Fruit fly (Drosophila melanogaster): Measurements from ENCODE around the gene CG13312.
A peak's percentile ranks its signal among the peaks of the same experiment; 100 is the strongest.

The CG13312 gene

DNA sequence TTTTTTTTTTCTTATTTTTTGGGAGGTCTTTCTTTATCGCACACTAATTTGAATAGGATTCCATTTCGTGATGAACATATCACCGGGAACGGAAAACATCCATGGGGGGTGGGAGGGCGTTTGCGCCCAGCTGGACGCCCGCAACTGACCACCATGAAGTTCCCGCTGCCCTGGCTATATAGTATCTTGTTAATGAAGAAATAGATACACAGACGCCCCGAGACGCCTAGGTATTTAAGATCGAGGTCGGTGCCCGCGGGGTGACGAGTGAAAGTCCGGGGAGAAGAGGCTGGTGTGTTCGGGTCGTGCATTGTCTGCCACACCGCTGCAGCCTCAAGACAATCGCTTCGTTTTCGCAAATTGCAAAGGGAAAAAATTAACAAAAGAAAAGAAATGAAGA, 19.0 kb upstream of the CG13312 start:
- no peak for TF ChIP-seq psq (GFP tag; optimal IDR thresholded peaks at IDR 0.05)
- TF ChIP-seq Vsx2 (GFP tag; optimal IDR thresholded peaks at IDR 0.05; ENCODE audit: partially characterized antibody): no peak
- TF ChIP-seq pan (optimal IDR thresholded peaks at IDR 0.05): no peak
- TF ChIP-seq sv (GFP tag; optimal IDR thresholded peaks at IDR 0.05): no peak
- TF ChIP-seq usp (GFP tag; optimal IDR thresholded peaks at IDR 0.05): no peak
- no peak for TF ChIP-seq OdsH (GFP tag; optimal IDR thresholded peaks at IDR 0.05)
- TF ChIP-seq brk (GFP tag; optimal IDR thresholded peaks at IDR 0.05): no peak
- TF ChIP-seq woc (GFP tag; optimal IDR thresholded peaks at IDR 0.05): no peak
- no peak for TF ChIP-seq N (GFP tag; optimal IDR thresholded peaks at IDR 0.05)
- TF ChIP-seq br (GFP tag; optimal IDR thresholded peaks at IDR 0.05): no peak
- TF ChIP-seq rgr (GFP tag; optimal IDR thresholded peaks at IDR 0.05): no peak
- no peak for TF ChIP-seq jim (GFP tag; optimal IDR thresholded peaks at IDR 0.05)
- TF ChIP-seq Dfd (GFP tag; optimal IDR thresholded peaks at IDR 0.05): no peak
- TF ChIP-seq fru (GFP tag; optimal IDR thresholded peaks at IDR 0.05): no peak

dm6 chr3L:8825560-8825959, 18.5 kb upstream of the CG13312 start:
- no peak for TF ChIP-seq Hr83 (GFP tag; optimal IDR thresholded peaks at IDR 0.05; ENCODE audit: poor library complexity, severe bottlenecking)
- TF ChIP-seq woc (GFP tag; optimal IDR thresholded peaks at IDR 0.05): peak; percentile 2
- no peak for TF ChIP-seq jim (GFP tag; optimal IDR thresholded peaks at IDR 0.05)
- TF ChIP-seq sage (GFP tag; optimal IDR thresholded peaks at IDR 0.05): peak; percentile 55
- no peak for TF ChIP-seq usp (GFP tag; optimal IDR thresholded peaks at IDR 0.05)
- TF ChIP-seq Dif (GFP tag; optimal IDR thresholded peaks at IDR 0.05; ENCODE audit: partially characterized antibody): no peak
- no peak for TF ChIP-seq brk (GFP tag; optimal IDR thresholded peaks at IDR 0.05)
- peak; percentile 35 for TF ChIP-seq Rel (GFP tag; optimal IDR thresholded peaks at IDR 0.05)
- no peak for TF ChIP-seq Rel (tag; optimal IDR thresholded peaks at IDR 0.05)
- TF ChIP-seq psq (GFP tag; optimal IDR thresholded peaks at IDR 0.05): peak; percentile 50
- no peak for TF ChIP-seq CG9705 (GFP tag; optimal IDR thresholded peaks at IDR 0.05)
- TF ChIP-seq N (GFP tag; optimal IDR thresholded peaks at IDR 0.05): no peak
- TF ChIP-seq dl (GFP tag; optimal IDR thresholded peaks at IDR 0.05; ENCODE audit: insufficient read depth in 1 of 2, partially characterized antibody in 2 of 2): no peak
- TF ChIP-seq dmrt93B (GFP tag; optimal IDR thresholded peaks at IDR 0.05): no peak
- no peak for TF ChIP-seq rgr (GFP tag; optimal IDR thresholded peaks at IDR 0.05)
- no peak for TF ChIP-seq Mio (GFP tag; optimal IDR thresholded peaks at IDR 0.05)
- TF ChIP-seq Vsx2 (GFP tag; optimal IDR thresholded peaks at IDR 0.05; ENCODE audit: partially characterized antibody): no peak
- no peak for TF ChIP-seq HLH106 (tag; optimal IDR thresholded peaks at IDR 0.05)
- TF ChIP-seq Sp1 (GFP tag; optimal IDR thresholded peaks at IDR 0.05): no peak
- no peak for TF ChIP-seq GATAd (GFP tag; optimal IDR thresholded peaks at IDR 0.05)
- TF ChIP-seq lola (GFP tag; optimal IDR thresholded peaks at IDR 0.05): no peak
- no peak for TF ChIP-seq OdsH (GFP tag; optimal IDR thresholded peaks at IDR 0.05)
- TF ChIP-seq CrebA (GFP tag; optimal IDR thresholded peaks at IDR 0.05; ENCODE audit: borderline replicate concordance): peak; percentile 35
- TF ChIP-seq tai (GFP tag; optimal IDR thresholded peaks at IDR 0.05): no peak
- no peak for TF ChIP-seq Jra (GFP tag; optimal IDR thresholded peaks at IDR 0.05)
- TF ChIP-seq Hnf4 (GFP tag; optimal IDR thresholded peaks at IDR 0.05): peak; percentile 30

- TF ChIP-seq h (GFP tag; optimal IDR thresholded peaks at IDR 0.05): no peak
- peak; percentile 76 for TF ChIP-seq Dif (GFP tag; optimal IDR thresholded peaks at IDR 0.05; ENCODE audit: partially characterized antibody)
- peak; percentile 32 for TF ChIP-seq psq (GFP tag; optimal IDR thresholded peaks at IDR 0.05)
- no peak for TF ChIP-seq Hr83 (GFP tag; optimal IDR thresholded peaks at IDR 0.05; ENCODE audit: poor library complexity, severe bottlenecking)
- TF ChIP-seq Rel (GFP tag; optimal IDR thresholded peaks at IDR 0.05): peak; percentile 78
- peak; percentile 94 for TF ChIP-seq Rel (tag; optimal IDR thresholded peaks at IDR 0.05)
- peak; percentile 50 for TF ChIP-seq sage (GFP tag; optimal IDR thresholded peaks at IDR 0.05)
- no peak for TF ChIP-seq CG9705 (GFP tag; optimal IDR thresholded peaks at IDR 0.05)
- no peak for TF ChIP-seq fru (GFP tag; optimal IDR thresholded peaks at IDR 0.05)
- TF ChIP-seq sv (GFP tag; optimal IDR thresholded peaks at IDR 0.05): no peak
- no peak for TF ChIP-seq lola (GFP tag; optimal IDR thresholded peaks at IDR 0.05)
- TF ChIP-seq Vsx2 (GFP tag; optimal IDR thresholded peaks at IDR 0.05; ENCODE audit: partially characterized antibody): peak; percentile 84
- no peak for TF ChIP-seq pan (optimal IDR thresholded peaks at IDR 0.05)
- TF ChIP-seq dl (GFP tag; optimal IDR thresholded peaks at IDR 0.05; ENCODE audit: insufficient read depth in 1 of 2, partially characterized antibody in 2 of 2): peak in 1 of 2 experiments; percentile 44
- TF ChIP-seq brk (GFP tag; optimal IDR thresholded peaks at IDR 0.05): peak; percentile 74
- no peak for TF ChIP-seq Mio (GFP tag; optimal IDR thresholded peaks at IDR 0.05)
- no peak for TF ChIP-seq rgr (GFP tag; optimal IDR thresholded peaks at IDR 0.05)
- no peak for TF ChIP-seq HLH106 (tag; optimal IDR thresholded peaks at IDR 0.05)
- TF ChIP-seq CG32264 (GFP tag; optimal IDR thresholded peaks at IDR 0.05): no peak
- TF ChIP-seq usp (GFP tag; optimal IDR thresholded peaks at IDR 0.05): no peak
- no peak for TF ChIP-seq Myc (optimal IDR thresholded peaks at IDR 0.05)
- TF ChIP-seq dsf (GFP tag; optimal IDR thresholded peaks at IDR 0.05; ENCODE audit: borderline replicate concordance): no peak
- peak; percentile 68 for TF ChIP-seq CrebA (GFP tag; optimal IDR thresholded peaks at IDR 0.05; ENCODE audit: borderline replicate concordance)
- no peak for TF ChIP-seq woc (GFP tag; optimal IDR thresholded peaks at IDR 0.05)
- TF ChIP-seq tai (GFP tag; optimal IDR thresholded peaks at IDR 0.05): no peak
- no peak for TF ChIP-seq N (GFP tag; optimal IDR thresholded peaks at IDR 0.05)
- TF ChIP-seq GATAd (GFP tag; optimal IDR thresholded peaks at IDR 0.05): no peak
- TF ChIP-seq foxo (GFP tag; optimal IDR thresholded peaks at IDR 0.05): no peak
- no peak for TF ChIP-seq Abd-B (GFP tag; optimal IDR thresholded peaks at IDR 0.05)
- TF ChIP-seq br (GFP tag; optimal IDR thresholded peaks at IDR 0.05): peak; percentile 6
Observed at dm6 chr3L:8825030-8825407, 18.0 kb upstream of the CG13312 start.
